Worm (Caenorhabditis elegans) whole organism, L4 larva: Measurements from ENCODE around the gene ZK666.15.

ENCODE experiments used
- D1046.2 ChIP-seq: fragments of 200-800 bp; sonication (Bioruptor generic); IDR thresholded peaks from 2 replicates; pipeline ENCODE4 v1.3.6; 2022; ENCODE audit warnings: missing genetic modification characterization, missing compliant biosample characterization
- Y5F2A.4 ChIP-seq: fragments of 200-800 bp; sonication (Bioruptor generic); optimal IDR thresholded peaks from 2 replicates; lab custom pipeline; 2018; ENCODE audit warnings: mild to moderate bottlenecking, missing genetic modification characterization, missing compliant biosample characterization
- aha-1 ChIP-seq: fragments of 150-350 bp; peaks from one replicate; lab custom pipeline; 2014; ENCODE audit warnings: missing biosample characterization, missing genetic modification characterization
- ama-1 ChIP-seq: fragments of 150-350 bp; optimal IDR thresholded peaks from 2 replicates; lab custom pipeline; 2014; ENCODE audit warnings: inconsistent platforms, mixed read lengths
- arid-1 ChIP-seq: fragments of 200-800 bp; sonication (Bioruptor generic); conservative IDR thresholded peaks from 2 replicates; pipeline ENCODE4 v1.3.6; 2022; ENCODE audit warnings: missing genetic modification reagents, missing genetic modification characterization, missing compliant biosample characterization
- ceh-20 ChIP-seq: fragments of 200-800 bp; sonication (Bioruptor generic); IDR thresholded peaks from 2 replicates; pipeline ENCODE4 v1.3.6; 2022; ENCODE audit warnings: missing genetic modification reagents, missing genetic modification characterization, missing compliant biosample characterization
- ceh-28 ChIP-seq: fragments of 150-350 bp; optimal IDR thresholded peaks from 2 replicates; lab custom pipeline; 2014; ENCODE audit warnings: missing biosample characterization, missing genetic modification reagents, missing genetic modification characterization
- ceh-32 ChIP-seq: sonication (generic microtip); optimal IDR thresholded peaks from 2 replicates; lab custom pipeline; 2016; ENCODE audit warnings: mild to moderate bottlenecking, missing genetic modification characterization, missing compliant biosample characterization; ENCODE audit not compliant: poor library complexity
- ceh-44 ChIP-seq: fragments of 200-800 bp; sonication (Bioruptor generic); IDR thresholded peaks from 2 replicates; pipeline ENCODE4 v1.3.6; 2022; ENCODE audit warnings: missing genetic modification reagents, missing genetic modification characterization, missing compliant biosample characterization
- ctbp-1 ChIP-seq: fragments of 200-800 bp; sonication (Bioruptor generic); IDR thresholded peaks from 2 replicates; pipeline ENCODE4 v1.3.6; 2022; ENCODE audit warnings: missing genetic modification reagents, missing genetic modification characterization, missing compliant biosample characterization
- daf-16 ChIP-seq, 3 experiments: sonication (generic microtip); optimal IDR thresholded peaks; 2 replicates each; lab custom pipeline; 2016 to 2017; ENCODE audit warnings: missing genetic modification characterization in 3 of 3, missing genetic modification reagents in 3 of 3, mild to moderate bottlenecking in 2 of 3, missing compliant biosample characterization in 2 of 3, missing biosample characterization in 1 of 3, moderate library complexity in 1 of 3
- daf-19 ChIP-seq: fragments of 200-800 bp; sonication (Bioruptor generic); conservative IDR thresholded peaks from 2 replicates; pipeline ENCODE4 v1.3.6; 2022; ENCODE audit warnings: missing genetic modification characterization, missing compliant biosample characterization
- dmd-6 ChIP-seq: fragments of 200-800 bp; sonication (Bioruptor generic); IDR thresholded peaks from 2 replicates; pipeline ENCODE4 v1.3.6; 2022; ENCODE audit warnings: missing genetic modification reagents, missing genetic modification characterization, missing compliant biosample characterization
- dve-1 ChIP-seq: sonication (generic microtip); optimal IDR thresholded peaks from 2 replicates; lab custom pipeline; 2017; ENCODE audit warnings: antibody characterized with exemption, mild to moderate bottlenecking, missing genetic modification characterization, missing compliant biosample characterization; ENCODE audit not compliant: insufficient read depth
- egl-27 ChIP-seq: sonication (generic microtip); optimal IDR thresholded peaks from 3 replicates; lab custom pipeline; 2017; ENCODE audit warnings: missing biosample characterization, missing genetic modification reagents, missing genetic modification characterization
- egl-43 ChIP-seq: fragments of 200-800 bp; sonication (Bioruptor generic); IDR thresholded peaks from 2 replicates; pipeline ENCODE4 v1.3.6; 2022; ENCODE audit warnings: missing genetic modification reagents, missing genetic modification characterization, missing compliant biosample characterization
- fkh-10 ChIP-seq: fragments of 150-350 bp; optimal IDR thresholded peaks from 2 replicates; lab custom pipeline; 2014; ENCODE audit warnings: missing biosample characterization, missing genetic modification reagents, missing genetic modification characterization
- hif-1 ChIP-seq, 2 experiments: sonication (generic microtip); optimal IDR thresholded peaks; 2 replicates each; lab custom pipeline; 2016 to 2017; ENCODE audit warnings: missing compliant biosample characterization in 2 of 2, missing genetic modification characterization in 2 of 2, missing genetic modification reagents in 2 of 2, missing genotype in 2 of 2, mild to moderate bottlenecking in 1 of 2
- hlh-11 ChIP-seq: fragments of 200-800 bp; sonication (Bioruptor generic); optimal IDR thresholded peaks from 2 replicates; lab custom pipeline; 2018; ENCODE audit warnings: mild to moderate bottlenecking, missing genetic modification characterization, missing compliant biosample characterization
- hlh-30 ChIP-seq: sonication (generic microtip); optimal IDR thresholded peaks from 2 replicates; lab custom pipeline; 2017; ENCODE audit warnings: antibody characterized with exemption, mild to moderate bottlenecking, missing genetic modification characterization, missing compliant biosample characterization; ENCODE audit not compliant: insufficient read depth
- hmg-1.1 ChIP-seq: fragments of 200-800 bp; sonication (Bioruptor generic); IDR thresholded peaks from 2 replicates; pipeline ENCODE4 v1.3.6; 2022; ENCODE audit warnings: missing genetic modification reagents, missing genetic modification characterization, missing compliant biosample characterization
- jun-1 ChIP-seq: fragments of 150-350 bp; optimal IDR thresholded peaks from 2 replicates; lab custom pipeline; 2014; ENCODE audit warnings: missing biosample characterization, missing genetic modification reagents, missing genetic modification characterization
- lin-13 ChIP-seq: fragments of 150-350 bp; optimal IDR thresholded peaks from 2 replicates; lab custom pipeline; 2014; ENCODE audit warnings: missing biosample characterization, missing genetic modification reagents, missing genetic modification characterization
- lir-3 ChIP-seq: sonication (generic microtip); optimal IDR thresholded peaks from 2 replicates; lab custom pipeline; 2016; ENCODE audit warnings: mild to moderate bottlenecking, missing genetic modification characterization, missing compliant biosample characterization
- lsy-2 ChIP-seq, 2 experiments: fragments of 150-350 bp in 1 of 2; sonication (generic microtip) in 1 of 2; optimal IDR thresholded peaks; 2 replicates each; lab custom pipeline; 2014 to 2017; ENCODE audit warnings: missing biosample characterization in 2 of 2, missing genetic modification characterization in 2 of 2
- madf-9 ChIP-seq: fragments of 200-800 bp; sonication (Bioruptor generic); conservative IDR thresholded peaks from 2 replicates; pipeline ENCODE4 v1.3.6; 2022; ENCODE audit warnings: missing genetic modification reagents, missing genetic modification characterization, missing compliant biosample characterization
- mdt-29 ChIP-seq: fragments of 200-800 bp; sonication (Bioruptor generic); IDR thresholded peaks from 2 replicates; pipeline ENCODE4 v1.3.6; 2022; ENCODE audit warnings: missing genetic modification reagents, missing genetic modification characterization, missing compliant biosample characterization
- mep-1 ChIP-seq: fragments of 150-350 bp; sonication (generic microtip); optimal IDR thresholded peaks from 3 replicates; lab custom pipeline; 2014; ENCODE audit warnings: missing biosample characterization, missing genetic modification characterization
- mes-2 ChIP-seq: sonication (generic microtip); optimal IDR thresholded peaks from 2 replicates; lab custom pipeline; 2016; ENCODE audit warnings: missing genotype, mild to moderate bottlenecking, missing genetic modification characterization, missing compliant biosample characterization; ENCODE audit not compliant: poor library complexity, severe bottlenecking
- nhr-10 ChIP-seq: fragments of 150-350 bp; optimal IDR thresholded peaks from 2 replicates; lab custom pipeline; 2014; ENCODE audit warnings: missing biosample characterization, missing genetic modification characterization
- nhr-111 ChIP-seq: fragments of 200-800 bp; sonication (Bioruptor generic); optimal IDR thresholded peaks from 2 replicates; lab custom pipeline; 2018; ENCODE audit warnings: mild to moderate bottlenecking, missing genetic modification characterization, missing compliant biosample characterization
- nhr-42 ChIP-seq: fragments of 200-800 bp; sonication (Bioruptor generic); IDR thresholded peaks from 2 replicates; pipeline ENCODE4 v1.3.6; 2022; ENCODE audit warnings: missing genetic modification characterization, missing compliant biosample characterization
- nhr-48 ChIP-seq: sonication (generic microtip); optimal IDR thresholded peaks from 2 replicates; lab custom pipeline; 2016; ENCODE audit warnings: mild to moderate bottlenecking, missing genetic modification characterization, missing compliant biosample characterization
- pqm-1 ChIP-seq: sonication (generic microtip); optimal IDR thresholded peaks from 2 replicates; lab custom pipeline; 2017; ENCODE audit warnings: missing biosample characterization, missing genetic modification characterization
- rbr-2 ChIP-seq: sonication (generic microtip); optimal IDR thresholded peaks from 2 replicates; lab custom pipeline; 2016; ENCODE audit warnings: missing genotype, missing genetic modification characterization, missing compliant biosample characterization
- sdz-12 ChIP-seq: fragments of 200-800 bp; sonication (Bioruptor generic); optimal IDR thresholded peaks from 2 replicates; lab custom pipeline; 2018; ENCODE audit warnings: mild to moderate bottlenecking, missing genetic modification characterization, missing compliant biosample characterization
- spr-1 ChIP-seq: sonication (generic microtip); optimal IDR thresholded peaks from 2 replicates; lab custom pipeline; 2016; ENCODE audit warnings: mild to moderate bottlenecking, missing genetic modification characterization, missing compliant biosample characterization
- tag-97 ChIP-seq: fragments of 200-800 bp; sonication (Bioruptor generic); IDR thresholded peaks from 2 replicates; pipeline ENCODE4 v1.3.6; 2022; ENCODE audit warnings: missing genetic modification characterization, missing compliant biosample characterization
- tra-1 ChIP-seq: fragments of 200-800 bp; sonication (Bioruptor generic); IDR thresholded peaks from 2 replicates; pipeline ENCODE4 v1.3.6; 2022; ENCODE audit warnings: missing genetic modification reagents, missing genetic modification characterization, missing compliant biosample characterization
- unc-62 ChIP-seq, 3 experiments: fragments of 150-350 bp in 1 of 3; sonication (generic microtip); optimal IDR thresholded peaks in 2 of 3; peaks in 1 of 3; 1 replicate in 1 of 3; 2 replicates in 2 of 3; lab custom pipeline; 2014 to 2017; ENCODE audit warnings: missing biosample characterization in 3 of 3, missing genetic modification characterization in 3 of 3, missing genetic modification reagents in 3 of 3, missing genotype in 1 of 3
- vab-7 ChIP-seq: fragments of 200-800 bp; sonication (Bioruptor generic); IDR thresholded peaks from 2 replicates; pipeline ENCODE4 v1.3.6; 2022; ENCODE audit warnings: missing genetic modification reagents, missing genetic modification characterization, missing compliant biosample characterization

The ZK666.15 gene

DNA sequence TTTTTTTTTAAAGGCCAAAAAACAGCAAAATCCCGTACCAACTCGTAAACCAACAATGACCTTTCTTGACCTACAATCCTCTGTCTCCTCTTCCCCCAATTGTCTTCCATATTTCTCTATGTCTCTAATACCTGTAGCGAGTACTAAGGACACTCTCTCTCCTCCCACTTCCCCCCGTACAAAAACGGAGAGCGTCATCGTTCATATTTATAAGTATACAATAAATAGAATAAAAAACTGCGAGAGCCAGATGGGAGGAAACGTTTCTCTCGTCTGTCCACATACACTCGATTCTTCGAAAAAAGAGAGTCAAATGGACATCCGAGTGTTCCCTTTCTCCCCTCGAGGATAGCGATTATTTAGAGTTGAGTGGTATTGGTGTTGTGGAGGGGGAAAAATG is 17.9 kb downstream of the ZK666.15 start (continued):
- TF ChIP-seq vab-7 (no peak), lin-13 (no peak), dmd-6 (GFP tag; lab: Robert Waterston, UW) (no peak), hif-1 (tag; optimal IDR thresholded peaks at IDR 0.05; lab: Kevin White, UChicago) (no peak), tag-97 (GFP tag; lab: Robert Waterston, UW) (no peak), egl-27 (tag; lab: Kevin White, UChicago) (no peak), madf-9 (no peak), ama-1 (no peak), daf-16 (GFP tag; optimal IDR thresholded peaks at IDR 0.05; lab: Kevin White, UChicago) (no peak), daf-16 (tag; optimal IDR thresholded peaks at IDR 0.05; lab: Kevin White, UChicago) (peak; percentile 6), mes-2 (tag; lab: Kevin White, UChicago) (no peak), jun-1 (tag; lab: Kevin White, UChicago) (no peak), nhr-111 (no peak), Y5F2A.4 (GFP tag; lab: Kevin White, UChicago) (no peak), daf-19 (no peak), rbr-2 (tag; lab: Kevin White, UChicago) (no peak), ceh-28 (tag; lab: Kevin White, UChicago) (no peak), ceh-20 (no peak), mdt-29 (GFP tag; lab: Robert Waterston, UW) (no peak), fkh-10 (GFP tag; lab: Kevin White, UChicago) (no peak), pqm-1 (no peak), lsy-2 (tag; optimal IDR thresholded peaks at IDR 0.05; lab: Kevin White, UChicago) (no peak), lir-3 (tag; lab: Kevin White, UChicago) (no peak), dve-1 (tag; lab: Kevin White, UChicago) (peak; percentile 50), nhr-42 (no peak), D1046.2 (GFP tag; lab: Robert Waterston, UW) (no peak), hlh-30 (tag; lab: Kevin White, UChicago) (no peak), ceh-32 (tag; lab: Kevin White, UChicago) (no peak), nhr-10 (tag; lab: Kevin White, UChicago) (no peak), hlh-11 (tag; lab: Kevin White, UChicago) (peak; percentile 25), ceh-44 (GFP tag; lab: Robert Waterston, UW) (no peak), ctbp-1 (no peak), mep-1 (tag; lab: Kevin White, UChicago) (peak; percentile 43), hmg-1.1 (GFP tag; lab: Robert Waterston, UW) (no peak), tra-1 (GFP tag; lab: Robert Waterston, UW) (no peak), egl-43 (GFP tag; lab: Robert Waterston, UW) (no peak), nhr-48 (tag; lab: Kevin White, UChicago) (no peak), arid-1 (GFP tag; lab: Robert Waterston, UW) (no peak), unc-62 (GFP tag; optimal IDR thresholded peaks at IDR 0.05 in 1 of 2; lab: Kevin White, UChicago) (peak in 1 of 2 experiments; percentile 12), unc-62 (tag; optimal IDR thresholded peaks at IDR 0.05; lab: Kevin White, UChicago) (no peak), spr-1 (tag; lab: Kevin White, UChicago) (no peak), sdz-12 (GFP tag; lab: Kevin White, UChicago) (no peak), aha-1 (tag; lab: Kevin White, UChicago) (no peak)
- TF ChIP-seq, all 104 proteins: peak for 7
